Fruit fly (Drosophila melanogaster) S2 (cell line): Measurements from ENCODE around the gene gny.

Source experiments
- CG8478 ChIP-seq: fragments of >200 bp; optimal IDR thresholded peaks from 2 replicates; lab custom pipeline; 2018
- CTCF ChIP-seq, 2 experiments: fragments of >200 bp; optimal IDR thresholded peaks; 2 replicates each; lab custom pipeline; 2018

DNA sequence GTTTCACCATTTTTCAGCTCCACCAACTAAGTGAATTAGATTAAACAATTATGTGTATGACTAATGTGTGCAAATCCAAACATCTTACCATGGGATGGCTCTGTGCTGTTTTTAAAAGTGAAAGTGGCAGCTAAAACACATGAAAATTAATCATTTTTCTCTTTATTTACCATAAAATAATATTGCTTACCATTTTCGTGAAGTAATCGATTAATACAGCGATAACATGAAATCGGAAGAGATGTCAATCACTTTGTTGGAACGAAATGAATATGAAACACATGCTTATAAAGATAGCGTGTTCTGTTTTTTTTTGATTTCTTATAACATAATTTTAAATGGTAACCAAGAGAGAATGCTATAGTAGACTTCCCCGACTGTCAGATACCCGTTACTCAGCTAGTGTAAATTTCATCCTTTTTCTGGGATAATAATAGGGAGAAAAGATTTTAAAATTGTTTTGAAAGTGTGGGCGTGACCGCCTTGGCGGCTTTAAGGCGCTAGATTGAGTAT, 24.0 kb downstream of the gny start:
- TF ChIP-seq CG8478 (lab: Kevin White, UChicago) = no peak
- TF ChIP-seq CTCF (optimal IDR thresholded peaks at IDR 0.05; lab: Kevin White, UChicago) = no peak
